Worm (Caenorhabditis elegans): ENCODE results near the gene C36C9.5.

C36C9.5 gene

ce11 chrX:1727056-1727455 is 23.3 kb upstream of the C36C9.5 start, which contains the start of gene F07G6.2:
TSS of gene F07G6.2 (plus strand) at chrX:1727356.
- TF ChIP-seq blmp-1 (tag; optimal IDR thresholded peaks at IDR 0.05; ENCODE audit: insufficient read depth) (no peak), gmeb-1 (tag; optimal IDR thresholded peaks at IDR 0.05) (no peak), F13H6.1 (tag; optimal IDR thresholded peaks at IDR 0.05) (no peak), aly-2 (tag; optimal IDR thresholded peaks at IDR 0.05) (no peak), egl-27 (tag; optimal IDR thresholded peaks at IDR 0.05) (no peak), nhr-21 (tag; optimal IDR thresholded peaks at IDR 0.05) (no peak), zag-1 (tag; optimal IDR thresholded peaks at IDR 0.05) (no peak), sma-9 (GFP tag; optimal IDR thresholded peaks at IDR 0.05) (no peak), sma-9 (tag; optimal IDR thresholded peaks at IDR 0.05) (no peak), lin-39 (tag; optimal IDR thresholded peaks at IDR 0.05) (no peak), unc-62 (GFP tag; optimal IDR thresholded peaks at IDR 0.05) (no peak), unc-55 (GFP tag; optimal IDR thresholded peaks at IDR 0.05) (no peak), nhr-10 (tag; optimal IDR thresholded peaks at IDR 0.05) (no peak), fos-1 (tag; optimal IDR thresholded peaks at IDR 0.05) (no peak), nhr-12 (tag; optimal IDR thresholded peaks at IDR 0.05) (no peak), nhr-77 (tag; optimal IDR thresholded peaks at IDR 0.05) (no peak), sem-4 (tag; optimal IDR thresholded peaks at IDR 0.05) (no peak)

DNA sequence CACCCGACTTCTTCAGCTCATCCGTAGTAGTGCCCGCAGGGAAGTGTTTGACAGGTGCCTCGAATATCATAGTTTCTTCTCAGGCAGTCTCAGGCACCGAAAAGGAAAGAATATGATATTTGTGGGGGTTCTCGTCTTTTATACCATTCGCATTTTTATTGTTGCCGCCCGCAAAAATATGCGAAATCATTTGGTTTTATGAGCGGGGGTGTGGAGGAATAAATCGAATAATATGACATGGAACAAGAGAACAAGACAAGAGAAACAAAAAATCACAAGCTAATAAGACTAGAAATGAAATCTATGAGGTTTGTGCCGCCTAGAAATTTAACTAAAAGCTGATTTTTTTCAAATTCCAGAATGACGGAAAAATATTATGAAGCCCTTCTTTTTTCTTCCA is 16.6 kb upstream of the C36C9.5 start, which contains the start of gene F07G6.8:
F07G6.8 (minus strand) TSS at position 101 of the 400 bp plus-strand sequence.
- TF ChIP-seq nhr-12 (tag; optimal IDR thresholded peaks at IDR 0.05) (no peak), ceh-16 (tag; optimal IDR thresholded peaks at IDR 0.05) (no peak), ztf-11 (tag; optimal IDR thresholded peaks at IDR 0.05) (no peak), dmd-4 (tag; optimal IDR thresholded peaks at IDR 0.05) (no peak), crh-2 (tag; optimal IDR thresholded peaks at IDR 0.05) (no peak), lin-13 (GFP tag; optimal IDR thresholded peaks at IDR 0.05) (no peak), gmeb-1 (tag; optimal IDR thresholded peaks at IDR 0.05) (no peak), elt-1 (tag; optimal IDR thresholded peaks at IDR 0.05) (no peak), nhr-237 (tag; optimal IDR thresholded peaks at IDR 0.05) (no peak), Y55F3AM.14 (GFP tag; optimal IDR thresholded peaks at IDR 0.05) (no peak), nhr-77 (tag; optimal IDR thresholded peaks at IDR 0.05) (no peak), nhr-6 (tag; optimal IDR thresholded peaks at IDR 0.05) (no peak), unc-62 (GFP tag; optimal IDR thresholded peaks at IDR 0.05) (no peak), ztf-4 (tag; optimal IDR thresholded peaks at IDR 0.05) (no peak), nhr-23 (tag; optimal IDR thresholded peaks at IDR 0.05) (no peak), sma-3 (GFP tag; optimal IDR thresholded peaks at IDR 0.05) (no peak), nhr-129 (tag; optimal IDR thresholded peaks at IDR 0.05) (no peak), nhr-25 (tag; optimal IDR thresholded peaks at IDR 0.05) (no peak), elt-3 (tag; optimal IDR thresholded peaks at IDR 0.05) (no peak)

ce11 chrX:1718479-1718878 is 14.7 kb upstream of the C36C9.5 start, which contains the start of gene fbxa-53:
TSS of gene fbxa-53 (minus strand) at chrX:1718579.
- TF ChIP-seq elt-1 (tag; optimal IDR thresholded peaks at IDR 0.05): no peak
- no peak for TF ChIP-seq snpc-4 (tag; optimal IDR thresholded peaks at IDR 0.05)
- TF ChIP-seq sem-4 (tag; optimal IDR thresholded peaks at IDR 0.05): no peak
- no peak for TF ChIP-seq nhr-10 (tag; optimal IDR thresholded peaks at IDR 0.05)
- TF ChIP-seq ztf-4 (tag; optimal IDR thresholded peaks at IDR 0.05): no peak
- no peak for TF ChIP-seq F13H6.1 (tag; optimal IDR thresholded peaks at IDR 0.05)
- no peak for TF ChIP-seq nhr-77 (tag; optimal IDR thresholded peaks at IDR 0.05)
- no peak for TF ChIP-seq peb-1 (tag; optimal IDR thresholded peaks at IDR 0.05)
- TF ChIP-seq sma-9 (GFP tag; optimal IDR thresholded peaks at IDR 0.05): no peak
- no peak for TF ChIP-seq sma-9 (tag; optimal IDR thresholded peaks at IDR 0.05)
- TF ChIP-seq lin-13 (GFP tag; optimal IDR thresholded peaks at IDR 0.05): no peak
- no peak for TF ChIP-seq lin-11 (tag; optimal IDR thresholded peaks at IDR 0.05)
- no peak for TF ChIP-seq lin-39 (tag; optimal IDR thresholded peaks at IDR 0.05)
- no peak for TF ChIP-seq unc-39 (tag; optimal IDR thresholded peaks at IDR 0.05)
- no peak for TF ChIP-seq nhr-11 (tag; optimal IDR thresholded peaks at IDR 0.05)

DNA sequence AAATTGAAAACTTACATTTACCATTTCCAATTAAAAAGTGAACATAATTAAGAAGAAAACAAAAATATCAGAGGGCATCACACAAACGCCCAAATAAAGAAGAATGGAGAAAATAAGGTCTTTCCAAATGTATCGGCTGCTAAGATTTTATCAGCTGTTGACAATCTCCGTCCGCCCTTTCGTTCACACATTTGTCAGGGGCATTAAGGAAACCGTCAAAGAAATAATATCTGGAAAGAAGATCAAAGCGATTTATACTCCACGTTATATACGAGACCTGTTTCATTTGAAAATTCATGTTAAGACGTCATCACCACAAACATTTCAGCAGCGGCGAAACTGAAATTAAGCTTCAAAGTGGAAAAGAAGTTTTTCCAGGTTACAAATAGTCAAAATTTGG is 8.8 kb upstream of the C36C9.5 start, which contains the start of gene fbxa-52:
fbxa-52 (minus strand) TSS at position 101 of the 400 bp plus-strand sequence.
- no peak for TF ChIP-seq egl-27 (tag; optimal IDR thresholded peaks at IDR 0.05)
- TF ChIP-seq C34F6.9 (tag; optimal IDR thresholded peaks at IDR 0.05): no peak
- no peak for TF ChIP-seq alr-1 (tag; optimal IDR thresholded peaks at IDR 0.05)
- TF ChIP-seq lin-39 (tag; optimal IDR thresholded peaks at IDR 0.05): no peak
- TF ChIP-seq blmp-1 (tag; optimal IDR thresholded peaks at IDR 0.05; ENCODE audit: insufficient read depth): no peak
- TF ChIP-seq crh-2 (tag; optimal IDR thresholded peaks at IDR 0.05): no peak
- TF ChIP-seq Y55F3AM.14 (GFP tag; optimal IDR thresholded peaks at IDR 0.05): no peak
- TF ChIP-seq nhr-23 (tag; optimal IDR thresholded peaks at IDR 0.05): no peak
- no peak for TF ChIP-seq snpc-4 (tag; optimal IDR thresholded peaks at IDR 0.05)
- no peak for TF ChIP-seq nhr-12 (tag; optimal IDR thresholded peaks at IDR 0.05)
